Fruit fly (Drosophila melanogaster): ENCODE measurements around the gene Ubc4.

Ubc4 gene

dm6 chr3L:9692892-9693551 is 5.1 kb upstream of the Ubc4 start (continued):
- TF ChIP-seq CG34406 (GFP tag; optimal IDR thresholded peaks at IDR 0.05) (peak; percentile 94), CG3919 (GFP tag; optimal IDR thresholded peaks at IDR 0.05) (peak; percentile 96), dac (GFP tag; optimal IDR thresholded peaks at IDR 0.05) (peak; percentile 92), CG10669 (GFP tag; optimal IDR thresholded peaks at IDR 0.05) (peak; percentile 90), CG8119 (GFP tag; IDR thresholded peaks at IDR 0.05) (peak; percentile 86), CG9139 (GFP tag; optimal IDR thresholded peaks at IDR 0.05) (peak; percentile 83), CG6854 (GFP tag; optimal IDR thresholded peaks at IDR 0.05) (peak; percentile 78), lz (GFP tag; optimal IDR thresholded peaks at IDR 0.05) (peak; percentile 97), CG16779 (tag; optimal IDR thresholded peaks at IDR 0.05) (peak; percentile 80), spab (GFP tag; optimal IDR thresholded peaks at IDR 0.05) (peak; percentile 95), esn (GFP tag; optimal IDR thresholded peaks at IDR 0.05) (peak; percentile 98), Eip78C (GFP tag) (peak; percentile 99), CG4318 (GFP tag; optimal IDR thresholded peaks at IDR 0.05) (peak; percentile 96), Smox (GFP tag; optimal IDR thresholded peaks at IDR 0.05) (peak; percentile 95), CG15336 (GFP tag; IDR thresholded peaks at IDR 0.05) (peak; percentile 83), CG10631 (GFP tag; optimal IDR thresholded peaks at IDR 0.05) (peak; percentile 96)

dm6 chr3L:9693552-9694133 is 4.5 kb upstream of the Ubc4 start:
- TF ChIP-seq fd59A (GFP tag; optimal IDR thresholded peaks at IDR 0.05) (no peak), dsx (GFP tag; optimal IDR thresholded peaks at IDR 0.05; ENCODE audit: poor library complexity, severe bottlenecking) (no peak), CG8632 (GFP tag; optimal IDR thresholded peaks at IDR 0.05) (no peak), eg (GFP tag; IDR thresholded peaks at IDR 0.05) (peak; percentile 41; the same call in 1 of the 3 replicates), Met (GFP tag; optimal IDR thresholded peaks at IDR 0.05) (no peak), OdsH (GFP tag; optimal IDR thresholded peaks at IDR 0.05) (no peak), salr (GFP tag; optimal IDR thresholded peaks at IDR 0.05) (no peak), fkh (GFP tag; optimal IDR thresholded peaks at IDR 0.05) (peak; percentile 24), CG6276 (GFP tag; optimal IDR thresholded peaks at IDR 0.05) (peak; percentile 2), fd85E (GFP tag; optimal IDR thresholded peaks at IDR 0.05) (no peak), CG8119 (GFP tag; IDR thresholded peaks at IDR 0.05) (peak; percentile 43; the same call in 2 of the 3 replicates), CG15336 (GFP tag; IDR thresholded peaks at IDR 0.05) (peak; percentile 27; the same call in 1 of the 2 replicates), CG6808 (GFP tag; optimal IDR thresholded peaks at IDR 0.05) (no peak), Gug (GFP tag; IDR thresholded peaks at IDR 0.05) (no peak), net (GFP tag; optimal IDR thresholded peaks at IDR 0.05) (no peak), CG32006 (GFP tag; optimal IDR thresholded peaks at IDR 0.05) (no peak), achi (GFP tag; optimal IDR thresholded peaks at IDR 0.05) (peak; percentile 18), CG10631 (GFP tag; optimal IDR thresholded peaks at IDR 0.05) (no peak), vri (GFP tag; optimal IDR thresholded peaks at IDR 0.05) (no peak), CG6163 (GFP tag; IDR thresholded peaks at IDR 0.05) (peak; percentile 24; the same call in 1 of the 3 replicates)

dm6 chr3L:9694169-9694866 is 3.8 kb upstream of the Ubc4 start:
- TF ChIP-seq svp (GFP tag) (peak; percentile 65), CG6163 (GFP tag; IDR thresholded peaks at IDR 0.05) (0 out of 3 replicates have a peak, but pooled peaks have one; percentile 45), CG11294 (GFP tag; IDR thresholded peaks at IDR 0.05) (no peak), Ets96B (tag; optimal IDR thresholded peaks at IDR 0.05) (no peak), Eip78C (GFP tag) (peak; percentile 0), CG6854 (GFP tag; optimal IDR thresholded peaks at IDR 0.05) (peak; percentile 32), CG15336 (GFP tag; IDR thresholded peaks at IDR 0.05) (peak; percentile 42; the same call in 1 of the 2 replicates)

All from whole organism, prepupa.